Worm (Caenorhabditis elegans) whole organism, young adult: Measurements from ENCODE around the gene B0303.7.

Source experiments
- B0019.2 ChIP-seq: fragments of 200-800 bp; sonication (Bioruptor generic); conservative IDR thresholded peaks from 2 replicates; pipeline ENCODE4 v1.3.6; 2022; ENCODE audit warnings: missing genetic modification reagents, missing genetic modification characterization, missing compliant biosample characterization
- D2030.7 ChIP-seq: fragments of 200-800 bp; sonication (Bioruptor generic); IDR thresholded peaks from 2 replicates; pipeline ENCODE4 v1.3.6; 2022; ENCODE audit warnings: missing genetic modification reagents, missing genetic modification characterization, missing compliant biosample characterization
- F33H1.4 ChIP-seq: fragments of 200-800 bp; sonication (Bioruptor generic); IDR thresholded peaks from 2 replicates; pipeline ENCODE4 v1.3.6; 2022; ENCODE audit warnings: missing genetic modification reagents, missing genetic modification characterization, missing compliant biosample characterization
- F52B5.7 ChIP-seq: sonication (generic microtip); optimal IDR thresholded peaks from 2 replicates; lab custom pipeline; 2016; ENCODE audit warnings: mild to moderate bottlenecking, missing genetic modification characterization, missing compliant biosample characterization
- F57C9.4 ChIP-seq: sonication (generic microtip); optimal IDR thresholded peaks from 2 replicates; lab custom pipeline; 2017; ENCODE audit warnings: mild to moderate bottlenecking, missing genetic modification characterization, missing compliant biosample characterization
- Y56A3A.18 ChIP-seq: fragments of 200-800 bp; sonication (Bioruptor generic); IDR thresholded peaks from 2 replicates; pipeline ENCODE4 v1.3.6; 2022; ENCODE audit warnings: missing genetic modification reagents, missing genetic modification characterization, missing compliant biosample characterization
- akir-1 ChIP-seq: fragments of 200-800 bp; sonication (Bioruptor generic); optimal IDR thresholded peaks from 2 replicates; lab custom pipeline; 2018; ENCODE audit warnings: mild to moderate bottlenecking, missing genetic modification characterization, moderate library complexity, missing compliant biosample characterization
- ama-1 ChIP-seq, 3 experiments: fragments of 150-350 bp in 1 of 3; sonication (generic microtip) in 2 of 3; optimal IDR thresholded peaks; 2 replicates each; lab custom pipeline; 2014 to 2018; ENCODE audit warnings: missing biosample characterization in 2 of 3, missing genetic modification characterization in 2 of 3, missing genetic modification reagents in 2 of 3
- attf-5 ChIP-seq: fragments of 200-800 bp; sonication (Bioruptor generic); optimal IDR thresholded peaks from 2 replicates; lab custom pipeline; 2018; ENCODE audit warnings: mild to moderate bottlenecking, missing genetic modification characterization, missing compliant biosample characterization
- bed-2 ChIP-seq: fragments of 200-800 bp; sonication (Bioruptor generic); IDR thresholded peaks from 2 replicates; pipeline ENCODE4 v1.3.6; 2022; ENCODE audit warnings: missing genetic modification reagents, missing genetic modification characterization, missing compliant biosample characterization
- ccch-3 ChIP-seq: fragments of 200-800 bp; sonication (Bioruptor generic); optimal IDR thresholded peaks from 2 replicates; lab custom pipeline; 2018; ENCODE audit warnings: mild to moderate bottlenecking, missing genetic modification characterization, missing compliant biosample characterization
- cebp-1 ChIP-seq, 2 experiments: fragments of 200-800 bp in 1 of 2; sonication (Bioruptor generic) in 1 of 2; sonication (generic microtip) in 1 of 2; IDR thresholded peaks in 1 of 2; optimal IDR thresholded peaks in 1 of 2; 2 replicates each; pipeline versions ENCODE4 v1.3.6 to Lab custom; 2017 to 2022; ENCODE audit warnings: missing compliant biosample characterization in 2 of 2, missing genetic modification characterization in 2 of 2, mild to moderate bottlenecking in 1 of 2, missing genetic modification reagents in 1 of 2, moderate library complexity in 1 of 2
- cebp-2 ChIP-seq: fragments of 200-800 bp; sonication (Bioruptor generic); IDR thresholded peaks from 2 replicates; pipeline ENCODE4 v1.3.6; 2022; ENCODE audit warnings: missing genetic modification characterization, missing compliant biosample characterization
- ceh-91 ChIP-seq: fragments of 200-800 bp; sonication (Bioruptor generic); IDR thresholded peaks from 2 replicates; pipeline ENCODE4 v1.3.6; 2022; ENCODE audit warnings: missing genetic modification reagents, missing genetic modification characterization, missing compliant biosample characterization
- efl-1 ChIP-seq: fragments of 150-350 bp; optimal IDR thresholded peaks from 2 replicates; lab custom pipeline; 2014; ENCODE audit warnings: missing biosample characterization, missing genetic modification reagents, missing genetic modification characterization
- hlh-26 ChIP-seq: fragments of 200-800 bp; sonication (Bioruptor generic); conservative IDR thresholded peaks from 2 replicates; pipeline ENCODE4 v1.3.6; 2022; ENCODE audit warnings: missing genetic modification reagents, missing genetic modification characterization, missing compliant biosample characterization
- hmg-1.2 ChIP-seq: fragments of 200-800 bp; sonication (Bioruptor generic); IDR thresholded peaks from 2 replicates; pipeline ENCODE4 v1.3.6; 2022; ENCODE audit warnings: missing genetic modification reagents, missing genetic modification characterization, missing compliant biosample characterization
- lin-35 ChIP-seq, 3 experiments: fragments of 150-350 bp in 2 of 3; sonication (generic microtip) in 1 of 3; optimal IDR thresholded peaks; 2 replicates each; lab custom pipeline; 2014 to 2018; ENCODE audit warnings: missing biosample characterization in 3 of 3, missing genetic modification characterization in 3 of 3, missing genetic modification reagents in 3 of 3
- lin-40 ChIP-seq: sonication (generic microtip); optimal IDR thresholded peaks from 2 replicates; lab custom pipeline; 2016; ENCODE audit warnings: missing genetic modification characterization, mild to moderate bottlenecking, missing compliant biosample characterization, missing genotype, missing genetic modification reagents
- lin-54 ChIP-seq: fragments of 200-800 bp; sonication (Bioruptor generic); optimal IDR thresholded peaks from 2 replicates; lab custom pipeline; 2018; ENCODE audit warnings: mild to moderate bottlenecking, missing genetic modification characterization, missing compliant biosample characterization
- lsl-1 ChIP-seq: fragments of 200-800 bp; sonication (Bioruptor generic); optimal IDR thresholded peaks from 2 replicates; lab custom pipeline; 2018; ENCODE audit warnings: mild to moderate bottlenecking, missing genetic modification characterization, moderate library complexity, missing compliant biosample characterization
- lsy-27 ChIP-seq: sonication (generic microtip); optimal IDR thresholded peaks from 2 replicates; lab custom pipeline; 2017; ENCODE audit warnings: missing genetic modification characterization, mild to moderate bottlenecking, missing compliant biosample characterization, antibody characterized with exemption, missing genotype, borderline replicate concordance; ENCODE audit not compliant: insufficient read depth
- madf-3 ChIP-seq: fragments of 200-800 bp; sonication (Bioruptor generic); IDR thresholded peaks from 2 replicates; pipeline ENCODE4 v1.3.6; 2022; ENCODE audit warnings: missing genetic modification reagents, missing genetic modification characterization, missing compliant biosample characterization
- madf-6 ChIP-seq: fragments of 200-800 bp; sonication (Bioruptor generic); IDR thresholded peaks from 2 replicates; pipeline ENCODE4 v1.3.6; 2022; ENCODE audit warnings: missing genetic modification reagents, missing genetic modification characterization, missing compliant biosample characterization
- madf-8 ChIP-seq: fragments of 200-800 bp; sonication (Bioruptor generic); conservative IDR thresholded peaks from 2 replicates; pipeline ENCODE4 v1.3.6; 2022; ENCODE audit warnings: missing genetic modification reagents, missing genetic modification characterization, missing compliant biosample characterization
- mel-28 ChIP-seq: sonication (generic microtip); optimal IDR thresholded peaks from 2 replicates; lab custom pipeline; 2016; ENCODE audit warnings: borderline replicate concordance, mild to moderate bottlenecking, missing genetic modification characterization, missing compliant biosample characterization
- mxl-1 ChIP-seq: sonication (generic microtip); optimal IDR thresholded peaks from 2 replicates; lab custom pipeline; 2016; ENCODE audit warnings: missing genetic modification characterization, missing compliant biosample characterization
- nhr-80 ChIP-seq: sonication (generic microtip); optimal IDR thresholded peaks from 2 replicates; lab custom pipeline; 2016; ENCODE audit warnings: missing genetic modification characterization, missing compliant biosample characterization
- pbrm-1 ChIP-seq: fragments of 200-800 bp; sonication (Bioruptor generic); IDR thresholded peaks from 2 replicates; pipeline ENCODE4 v1.3.6; 2022; ENCODE audit warnings: missing genetic modification reagents, missing genetic modification characterization, missing compliant biosample characterization
- rcor-1 ChIP-seq: fragments of 200-800 bp; sonication (Bioruptor generic); IDR thresholded peaks from 2 replicates; pipeline ENCODE4 v1.3.6; 2022; ENCODE audit warnings: missing genetic modification reagents, missing genetic modification characterization, missing compliant biosample characterization
- rec-8 ChIP-seq, 2 experiments: sonication (generic microtip); optimal IDR thresholded peaks; 2 replicates each; lab custom pipeline; 2016; ENCODE audit warnings: mild to moderate bottlenecking in 2 of 2, missing genetic modification characterization in 2 of 2, missing genetic modification reagents in 2 of 2, missing genotype in 2 of 2, missing biosample characterization in 1 of 2, missing compliant biosample characterization in 1 of 2, moderate library complexity in 1 of 2
- sdz-38 ChIP-seq: sonication (generic microtip); optimal IDR thresholded peaks from 2 replicates; lab custom pipeline; 2016; ENCODE audit warnings: missing genotype, missing genetic modification characterization, missing compliant biosample characterization
- snpc-1.3 ChIP-seq: sonication (generic microtip); optimal IDR thresholded peaks from 2 replicates; lab custom pipeline; 2017; ENCODE audit warnings: missing genetic modification characterization, mild to moderate bottlenecking, missing compliant biosample characterization, antibody characterized with exemption, moderate library complexity, missing genotype, missing genetic modification reagents; ENCODE audit not compliant: insufficient read depth
- snpc-4 ChIP-seq, 5 experiments: fragments of 150-350 bp in 1 of 5; sonication (generic microtip) in 4 of 5; optimal IDR thresholded peaks; 2 replicates each; lab custom pipeline; 2014 to 2018; ENCODE audit warnings: missing genetic modification characterization in 5 of 5, missing biosample characterization in 3 of 5, antibody characterized with exemption in 2 of 5, mild to moderate bottlenecking in 2 of 5, missing compliant biosample characterization in 2 of 5, missing genotype in 2 of 5, moderate library complexity in 2 of 5, missing genetic modification reagents in 1 of 5
- xnd-1 ChIP-seq: sonication (generic microtip); optimal IDR thresholded peaks from 2 replicates; lab custom pipeline; 2016; ENCODE audit warnings: missing genotype, missing genetic modification reagents, missing genetic modification characterization, missing compliant biosample characterization
- zim-3 ChIP-seq: sonication (generic microtip); optimal IDR thresholded peaks from 2 replicates; lab custom pipeline; 2017; ENCODE audit warnings: mild to moderate bottlenecking, missing genetic modification characterization, moderate library complexity, missing compliant biosample characterization
- ztf-25 ChIP-seq: fragments of 200-800 bp; sonication (Bioruptor generic); IDR thresholded peaks from 2 replicates; pipeline ENCODE4 v1.3.6; 2022; ENCODE audit warnings: missing genetic modification reagents, missing genetic modification characterization, missing compliant biosample characterization
- ztf-6 ChIP-seq: fragments of 200-800 bp; sonication (Bioruptor generic); IDR thresholded peaks from 2 replicates; pipeline ENCODE4 v1.3.6; 2022; ENCODE audit warnings: missing genetic modification reagents, missing genetic modification characterization, missing compliant biosample characterization

Gene B0303.7

DNA sequence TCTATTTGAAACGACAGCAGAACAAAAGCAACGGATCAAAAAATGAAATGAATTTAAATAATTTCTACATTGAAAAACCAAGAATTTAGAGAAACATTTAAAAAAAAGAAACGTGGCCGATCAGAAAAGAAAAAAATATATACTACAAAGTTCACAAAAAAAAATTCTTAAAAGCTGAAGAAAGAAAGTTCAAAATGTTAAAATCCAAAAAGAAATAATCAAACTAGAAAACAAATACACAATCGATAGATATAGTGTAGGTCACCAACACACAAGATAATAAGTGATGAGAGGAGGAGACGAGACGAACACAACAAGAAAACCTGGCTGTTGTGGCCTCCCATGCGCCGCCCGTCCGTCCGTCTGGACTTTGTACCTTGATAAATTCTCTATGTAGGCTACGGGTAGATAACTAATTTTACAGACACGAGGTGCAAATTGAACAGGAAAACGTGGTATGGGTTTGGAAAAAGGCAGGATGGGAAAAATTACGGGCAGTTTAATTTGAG is 4.9 kb upstream of the B0303.7 start, which contains the start of gene hadb-1 (continued):
- TF ChIP-seq lsy-27 (tag; lab: Kevin White, UChicago), result no peak

DNA sequence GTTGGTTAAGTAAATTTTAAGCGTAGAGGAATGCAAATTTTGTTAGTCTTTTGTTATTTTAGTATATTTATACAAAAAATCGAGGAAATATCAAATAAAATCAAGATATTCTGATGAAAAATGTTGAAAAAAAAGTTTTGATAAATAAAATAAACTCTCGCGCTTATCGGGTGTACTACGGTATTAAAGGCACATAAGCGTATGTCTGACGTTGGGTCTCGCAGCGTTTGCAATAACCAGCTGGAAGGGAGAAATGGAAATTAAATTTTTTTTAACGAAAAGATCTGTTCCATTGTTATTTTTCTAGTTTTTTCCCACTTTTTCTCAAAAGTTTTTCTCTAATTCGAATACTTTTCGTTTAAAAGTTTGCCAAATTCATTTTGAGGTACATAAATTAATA is 4.3 kb upstream of the B0303.7 start:
- TF ChIP-seq lsl-1 (peak; percentile 88), F33H1.4 (GFP tag; lab: Robert Waterston, UW) (peak; percentile 87), hlh-26 (GFP tag; lab: Robert Waterston, UW) (no peak), lin-54 (GFP tag; lab: Kevin White, UChicago) (peak; percentile 26), rcor-1 (0 out of 2 replicates have a peak, but pooled peaks have one; percentile 13), F52B5.7 (tag; lab: Kevin White, UChicago) (no peak), madf-6 (GFP tag; lab: Robert Waterston, UW) (peak; percentile 92), snpc-4 (GFP tag; optimal IDR thresholded peaks at IDR 0.05; lab: Kevin White, UChicago) (peak; percentile 16), snpc-4 (tag; optimal IDR thresholded peaks at IDR 0.05; lab: Kevin White, UChicago) (peak in 1 of 4 experiments; percentile 1), xnd-1 (tag; lab: Kevin White, UChicago) (peak; percentile 80), efl-1 (GFP tag; lab: Kevin White, UChicago) (peak; percentile 78), cebp-2 (no peak), snpc-1.3 (tag; lab: Kevin White, UChicago) (peak; percentile 22), D2030.7 (GFP tag; lab: Robert Waterston, UW) (peak; percentile 52; the same call in 1 of the 2 replicates), madf-8 (peak; percentile 82), ceh-91 (GFP tag; lab: Robert Waterston, UW) (peak; percentile 27; the same call in 1 of the 2 replicates), pbrm-1 (GFP tag; lab: Robert Waterston, UW) (no peak)

DNA sequence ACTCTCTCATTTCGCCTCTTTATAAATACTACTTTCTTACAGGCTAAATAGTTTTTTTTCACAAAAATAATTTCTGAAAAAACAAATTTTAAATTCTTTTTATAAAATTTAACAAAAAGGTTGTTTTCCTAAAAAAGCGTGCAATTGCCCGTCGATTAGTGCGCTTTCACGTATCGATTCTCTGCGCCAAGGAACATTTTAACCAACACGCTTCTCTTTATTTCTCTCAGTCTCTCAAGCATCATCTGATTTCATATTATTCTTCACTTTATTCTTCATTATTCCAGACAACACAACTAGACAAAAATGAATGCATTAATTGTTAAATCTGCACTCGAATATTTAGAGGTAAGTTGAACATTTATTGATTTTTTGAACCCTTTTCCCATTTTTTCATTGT is 3.8 kb upstream of the B0303.7 start, which contains the start of gene B0303.4:
B0303.4 (plus strand) TSS at position 196 of the 400 bp plus-strand sequence.
- TF ChIP-seq lin-35 (GFP tag; optimal IDR thresholded peaks at IDR 0.05; lab: Kevin White, UChicago), result peak in 1 of 3 experiments; percentile 51
- TF ChIP-seq hmg-1.2 (GFP tag; lab: Robert Waterston, UW), result peak; percentile 38; the same call in 1 of the 2 replicates
- TF ChIP-seq attf-5 (GFP tag; lab: Kevin White, UChicago), result peak; percentile 70
- TF ChIP-seq nhr-80, result peak; percentile 24
- TF ChIP-seq F52B5.7 (tag; lab: Kevin White, UChicago), result no peak
- TF ChIP-seq cebp-1 (GFP tag; IDR thresholded peaks at IDR 0.05; lab: Robert Waterston, UW), result no peak
- TF ChIP-seq cebp-1 (tag; optimal IDR thresholded peaks at IDR 0.05; lab: Kevin White, UChicago), result peak; percentile 36

DNA sequence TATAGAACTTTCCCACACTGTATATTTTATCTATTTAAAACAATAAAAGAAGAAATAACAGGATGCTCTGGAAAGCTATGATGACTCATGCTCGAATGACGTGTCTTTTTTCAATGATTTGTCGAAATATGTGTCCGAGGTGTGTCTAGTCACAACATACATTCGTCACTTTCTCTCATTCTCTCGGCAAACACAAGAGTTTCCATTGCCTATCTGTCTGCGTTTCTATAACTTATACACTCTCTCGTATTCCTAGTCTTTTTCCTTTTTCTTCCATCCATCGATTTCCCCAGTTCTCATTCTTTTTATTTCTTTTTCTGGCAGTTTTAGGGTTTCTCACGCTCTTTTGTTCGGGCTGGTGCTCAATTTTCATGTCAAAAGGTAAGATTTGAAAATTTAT is 3.3 kb downstream of the B0303.7 start:
- TF ChIP-seq cebp-1 (GFP tag; IDR thresholded peaks at IDR 0.05; lab: Robert Waterston, UW) (no peak), cebp-1 (tag; optimal IDR thresholded peaks at IDR 0.05; lab: Kevin White, UChicago) (peak; percentile 39), rec-8 (tag; optimal IDR thresholded peaks at IDR 0.05; lab: Kevin White, UChicago) (no peak), mxl-1 (tag; lab: Kevin White, UChicago) (no peak), D2030.7 (GFP tag; lab: Robert Waterston, UW) (no peak), ztf-25 (GFP tag; lab: Robert Waterston, UW) (no peak), B0019.2 (GFP tag; lab: Robert Waterston, UW) (no peak), madf-3 (GFP tag; lab: Robert Waterston, UW) (no peak), nhr-80 (peak; percentile 22), F57C9.4 (tag; lab: Kevin White, UChicago) (no peak), rcor-1 (no peak), mel-28 (tag; lab: Kevin White, UChicago) (no peak), lin-40 (tag; lab: Kevin White, UChicago) (no peak), bed-2 (GFP tag; lab: Robert Waterston, UW) (no peak), pbrm-1 (GFP tag; lab: Robert Waterston, UW) (no peak), attf-5 (GFP tag; lab: Kevin White, UChicago) (peak; percentile 3), ama-1 (optimal IDR thresholded peaks at IDR 0.05; lab: Kevin White, UChicago) (no peak), ama-1 (GFP tag; optimal IDR thresholded peaks at IDR 0.05; lab: Kevin White, UChicago) (no peak), F52B5.7 (tag; lab: Kevin White, UChicago) (no peak), sdz-38 (tag; lab: Kevin White, UChicago) (no peak), akir-1 (no peak), Y56A3A.18 (no peak), ccch-3 (GFP tag; lab: Kevin White, UChicago) (no peak), efl-1 (GFP tag; lab: Kevin White, UChicago) (no peak), zim-3 (tag; lab: Kevin White, UChicago) (no peak), ztf-6 (GFP tag; lab: Robert Waterston, UW) (no peak), hmg-1.2 (GFP tag; lab: Robert Waterston, UW) (peak; percentile 87), snpc-1.3 (tag; lab: Kevin White, UChicago) (no peak)
